Worm (Caenorhabditis elegans) whole organism, L4 larva: Measurements from ENCODE around the gene H03E18.1.

Source experiments
- F10B5.3 ChIP-seq: sonication (generic microtip); optimal IDR thresholded peaks from 2 replicates; lab custom pipeline; 2016; ENCODE audit warnings: mild to moderate bottlenecking, missing genetic modification characterization, missing compliant biosample characterization
- T20F7.1 ChIP-seq: fragments of 200-800 bp; sonication (Bioruptor generic); optimal IDR thresholded peaks from 2 replicates; lab custom pipeline; 2018; ENCODE audit warnings: mild to moderate bottlenecking, missing genetic modification characterization, missing compliant biosample characterization
- Y105C5A.15 ChIP-seq: fragments of 200-800 bp; sonication (Bioruptor generic); IDR thresholded peaks from 2 replicates; pipeline ENCODE4 v1.3.6; 2022; ENCODE audit warnings: missing genetic modification characterization, missing compliant biosample characterization
- Y48G9A.11 ChIP-seq: fragments of 200-800 bp; sonication (Bioruptor generic); IDR thresholded peaks from 2 replicates; pipeline ENCODE4 v1.3.6; 2022; ENCODE audit warnings: missing genetic modification reagents, missing genetic modification characterization, missing compliant biosample characterization
- aha-1 ChIP-seq: fragments of 150-350 bp; peaks from one replicate; lab custom pipeline; 2014; ENCODE audit warnings: missing biosample characterization, missing genetic modification characterization
- aly-2 ChIP-seq: sonication (generic microtip); optimal IDR thresholded peaks from 2 replicates; lab custom pipeline; 2018; ENCODE audit warnings: missing biosample characterization, missing genetic modification characterization
- cey-2 ChIP-seq: sonication (generic microtip); optimal IDR thresholded peaks from 3 replicates; lab custom pipeline; 2017; ENCODE audit warnings: missing genetic modification characterization, mild to moderate bottlenecking, missing compliant biosample characterization, antibody characterized with exemption, borderline replicate concordance; ENCODE audit not compliant: insufficient read depth
- daf-12 ChIP-seq: fragments of 150-350 bp; optimal IDR thresholded peaks from 2 replicates; lab custom pipeline; 2014; ENCODE audit warnings: missing biosample characterization, missing genetic modification reagents, missing genetic modification characterization
- daf-16 ChIP-seq, 3 experiments: sonication (generic microtip); optimal IDR thresholded peaks; 2 replicates each; lab custom pipeline; 2016 to 2017; ENCODE audit warnings: missing genetic modification characterization in 3 of 3, missing genetic modification reagents in 3 of 3, mild to moderate bottlenecking in 2 of 3, missing compliant biosample characterization in 2 of 3, missing biosample characterization in 1 of 3, moderate library complexity in 1 of 3
- daf-19 ChIP-seq: fragments of 200-800 bp; sonication (Bioruptor generic); conservative IDR thresholded peaks from 2 replicates; pipeline ENCODE4 v1.3.6; 2022; ENCODE audit warnings: missing genetic modification characterization, missing compliant biosample characterization
- daf-8 ChIP-seq: fragments of 200-800 bp; sonication (Bioruptor generic); IDR thresholded peaks from 2 replicates; pipeline ENCODE4 v1.3.6; 2022; ENCODE audit warnings: missing genetic modification characterization, missing compliant biosample characterization
- dmd-6 ChIP-seq: fragments of 200-800 bp; sonication (Bioruptor generic); IDR thresholded peaks from 2 replicates; pipeline ENCODE4 v1.3.6; 2022; ENCODE audit warnings: missing genetic modification reagents, missing genetic modification characterization, missing compliant biosample characterization
- dve-1 ChIP-seq: sonication (generic microtip); optimal IDR thresholded peaks from 2 replicates; lab custom pipeline; 2017; ENCODE audit warnings: antibody characterized with exemption, mild to moderate bottlenecking, missing genetic modification characterization, missing compliant biosample characterization; ENCODE audit not compliant: insufficient read depth
- egl-27 ChIP-seq: sonication (generic microtip); optimal IDR thresholded peaks from 3 replicates; lab custom pipeline; 2017; ENCODE audit warnings: missing biosample characterization, missing genetic modification reagents, missing genetic modification characterization
- fkh-10 ChIP-seq: fragments of 150-350 bp; optimal IDR thresholded peaks from 2 replicates; lab custom pipeline; 2014; ENCODE audit warnings: missing biosample characterization, missing genetic modification reagents, missing genetic modification characterization
- gei-8 ChIP-seq: fragments of 200-800 bp; sonication (Bioruptor generic); optimal IDR thresholded peaks from 2 replicates; lab custom pipeline; 2018; ENCODE audit warnings: mild to moderate bottlenecking, missing genetic modification characterization, missing compliant biosample characterization
- hif-1 ChIP-seq, 2 experiments: sonication (generic microtip); optimal IDR thresholded peaks; 2 replicates each; lab custom pipeline; 2016 to 2017; ENCODE audit warnings: missing compliant biosample characterization in 2 of 2, missing genetic modification characterization in 2 of 2, missing genetic modification reagents in 2 of 2, missing genotype in 2 of 2, mild to moderate bottlenecking in 1 of 2
- hlh-11 ChIP-seq: fragments of 200-800 bp; sonication (Bioruptor generic); optimal IDR thresholded peaks from 2 replicates; lab custom pipeline; 2018; ENCODE audit warnings: mild to moderate bottlenecking, missing genetic modification characterization, missing compliant biosample characterization
- hlh-30 ChIP-seq: sonication (generic microtip); optimal IDR thresholded peaks from 2 replicates; lab custom pipeline; 2017; ENCODE audit warnings: antibody characterized with exemption, mild to moderate bottlenecking, missing genetic modification characterization, missing compliant biosample characterization; ENCODE audit not compliant: insufficient read depth
- lin-1 ChIP-seq: fragments of 200-800 bp; sonication (Bioruptor generic); IDR thresholded peaks from 2 replicates; pipeline ENCODE4 v1.3.6; 2022; ENCODE audit warnings: missing genetic modification reagents, missing genetic modification characterization, missing compliant biosample characterization
- lin-29 ChIP-seq: fragments of 200-800 bp; sonication (Bioruptor generic); IDR thresholded peaks from 2 replicates; pipeline ENCODE4 v1.3.6; 2022; ENCODE audit warnings: missing genetic modification reagents, missing genetic modification characterization, missing compliant biosample characterization
- lsy-2 ChIP-seq, 2 experiments: fragments of 150-350 bp in 1 of 2; sonication (generic microtip) in 1 of 2; optimal IDR thresholded peaks; 2 replicates each; lab custom pipeline; 2014 to 2017; ENCODE audit warnings: missing biosample characterization in 2 of 2, missing genetic modification characterization in 2 of 2
- mdl-1 ChIP-seq, 2 experiments: fragments of 150-350 bp in 1 of 2; sonication (generic microtip) in 1 of 2; optimal IDR thresholded peaks; 2 replicates each; lab custom pipeline; 2014 to 2017; ENCODE audit warnings: missing biosample characterization in 2 of 2, missing genetic modification characterization in 2 of 2
- mdt-29 ChIP-seq: fragments of 200-800 bp; sonication (Bioruptor generic); IDR thresholded peaks from 2 replicates; pipeline ENCODE4 v1.3.6; 2022; ENCODE audit warnings: missing genetic modification reagents, missing genetic modification characterization, missing compliant biosample characterization
- mep-1 ChIP-seq: fragments of 150-350 bp; sonication (generic microtip); optimal IDR thresholded peaks from 3 replicates; lab custom pipeline; 2014; ENCODE audit warnings: missing biosample characterization, missing genetic modification characterization
- mes-2 ChIP-seq: sonication (generic microtip); optimal IDR thresholded peaks from 2 replicates; lab custom pipeline; 2016; ENCODE audit warnings: missing genotype, mild to moderate bottlenecking, missing genetic modification characterization, missing compliant biosample characterization; ENCODE audit not compliant: poor library complexity, severe bottlenecking
- mxl-3 ChIP-seq: fragments of 200-800 bp; sonication (Bioruptor generic); optimal IDR thresholded peaks from 2 replicates; lab custom pipeline; 2018; ENCODE audit warnings: mild to moderate bottlenecking, missing genetic modification characterization, missing compliant biosample characterization
- nhr-10 ChIP-seq: fragments of 150-350 bp; optimal IDR thresholded peaks from 2 replicates; lab custom pipeline; 2014; ENCODE audit warnings: missing biosample characterization, missing genetic modification characterization
- nhr-11 ChIP-seq: fragments of 150-350 bp; optimal IDR thresholded peaks from 2 replicates; lab custom pipeline; 2014; ENCODE audit warnings: missing biosample characterization, missing genetic modification characterization
- nhr-111 ChIP-seq: fragments of 200-800 bp; sonication (Bioruptor generic); optimal IDR thresholded peaks from 2 replicates; lab custom pipeline; 2018; ENCODE audit warnings: mild to moderate bottlenecking, missing genetic modification characterization, missing compliant biosample characterization
- nhr-237 ChIP-seq: sonication (generic microtip); optimal IDR thresholded peaks from 2 replicates; lab custom pipeline; 2017; ENCODE audit warnings: missing biosample characterization, missing genetic modification characterization
- pqm-1 ChIP-seq: sonication (generic microtip); optimal IDR thresholded peaks from 2 replicates; lab custom pipeline; 2017; ENCODE audit warnings: missing biosample characterization, missing genetic modification characterization
- sdz-12 ChIP-seq: fragments of 200-800 bp; sonication (Bioruptor generic); optimal IDR thresholded peaks from 2 replicates; lab custom pipeline; 2018; ENCODE audit warnings: mild to moderate bottlenecking, missing genetic modification characterization, missing compliant biosample characterization
- set-16 ChIP-seq: fragments of 200-800 bp; sonication (Bioruptor generic); IDR thresholded peaks from 2 replicates; pipeline ENCODE4 v1.3.6; 2022; ENCODE audit warnings: missing genetic modification reagents, missing genetic modification characterization, missing compliant biosample characterization
- skn-1 ChIP-seq: fragments of 150-350 bp; optimal IDR thresholded peaks from 2 replicates; lab custom pipeline; 2014; ENCODE audit warnings: missing biosample characterization, missing genetic modification characterization
- tra-1 ChIP-seq: fragments of 200-800 bp; sonication (Bioruptor generic); IDR thresholded peaks from 2 replicates; pipeline ENCODE4 v1.3.6; 2022; ENCODE audit warnings: missing genetic modification reagents, missing genetic modification characterization, missing compliant biosample characterization
- unc-130 ChIP-seq: sonication (generic microtip); optimal IDR thresholded peaks from 2 replicates; lab custom pipeline; 2016; ENCODE audit warnings: missing genetic modification reagents, missing genetic modification characterization, missing compliant biosample characterization
- unc-39 ChIP-seq: sonication (generic microtip); optimal IDR thresholded peaks from 2 replicates; lab custom pipeline; 2017; ENCODE audit warnings: missing biosample characterization, missing genetic modification characterization
- unc-62 ChIP-seq, 3 experiments: fragments of 150-350 bp in 1 of 3; sonication (generic microtip); optimal IDR thresholded peaks in 2 of 3; peaks in 1 of 3; 1 replicate in 1 of 3; 2 replicates in 2 of 3; lab custom pipeline; 2014 to 2017; ENCODE audit warnings: missing biosample characterization in 3 of 3, missing genetic modification characterization in 3 of 3, missing genetic modification reagents in 3 of 3, missing genotype in 1 of 3

H03E18.1 gene

DNA sequence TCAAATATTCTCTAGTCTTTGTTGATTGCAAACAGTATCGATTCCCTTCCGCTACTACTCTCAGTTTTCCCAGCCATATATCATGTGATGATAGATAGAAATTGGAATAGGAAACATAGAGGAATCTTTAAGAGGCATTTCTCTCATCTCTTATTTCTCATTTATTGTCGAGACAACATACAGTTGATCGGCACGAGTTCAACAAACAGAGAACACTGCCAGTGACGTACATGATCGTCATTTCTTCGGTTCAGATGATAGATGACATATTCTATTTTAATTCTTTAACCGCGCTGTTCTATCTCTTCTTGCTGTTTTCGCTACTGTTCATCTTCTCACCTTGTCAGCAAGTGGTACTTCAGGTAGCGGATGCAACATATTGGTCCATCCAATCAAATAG is 32.5 kb upstream of the H03E18.1 start (continued):
- TF ChIP-seq aly-2 (tag; lab: Kevin White, UChicago) (no peak), nhr-111 (GFP tag; lab: Kevin White, UChicago) (no peak), nhr-237 (tag; lab: Kevin White, UChicago) (peak; percentile 47), lsy-2 (tag; optimal IDR thresholded peaks at IDR 0.05; lab: Kevin White, UChicago) (peak; percentile 62 to 76), mes-2 (no peak), unc-130 (GFP tag; lab: Kevin White, UChicago) (no peak), tra-1 (GFP tag; lab: Robert Waterston, UW) (peak; percentile 41; the same call in 1 of the 2 replicates), nhr-10 (tag; lab: Kevin White, UChicago) (peak; percentile 95), daf-19 (GFP tag; lab: Robert Waterston, UW) (no peak), mxl-3 (GFP tag; lab: Kevin White, UChicago) (peak; percentile 20), daf-16 (GFP tag; optimal IDR thresholded peaks at IDR 0.05; lab: Kevin White, UChicago) (no peak), daf-16 (tag; optimal IDR thresholded peaks at IDR 0.05; lab: Kevin White, UChicago) (peak; percentile 2)
- TF ChIP-seq, all 104 proteins: peak for 25

DNA sequence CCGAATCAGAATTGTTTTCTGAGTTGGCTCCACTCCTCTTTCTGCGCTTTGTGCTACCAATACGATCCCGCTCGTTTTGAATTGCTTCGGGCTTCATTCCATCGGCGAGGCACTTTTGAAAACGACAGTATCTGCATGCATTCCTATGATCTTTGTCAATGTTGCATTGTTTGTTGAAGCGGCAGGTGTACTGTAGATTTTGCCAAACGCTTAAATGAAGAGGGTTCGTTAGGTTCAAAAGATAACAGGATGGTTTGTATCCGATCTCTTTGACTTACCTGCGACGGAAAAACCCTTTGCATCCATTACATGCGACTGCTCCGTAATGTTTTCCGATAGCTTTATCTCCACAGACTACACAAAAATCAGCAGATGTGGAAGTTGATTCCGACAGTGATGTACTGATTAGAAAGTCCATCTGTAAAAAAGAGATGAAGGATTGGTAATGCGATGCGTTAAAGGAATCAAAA is 31.9 kb upstream of the H03E18.1 start, which contains the start of gene nhr-14:
Gene nhr-14 (minus strand): TSS at position 420 of the 470 bp plus-strand sequence.
- no peak for TF ChIP-seq unc-130 (GFP tag; lab: Kevin White, UChicago)
- peak; percentile 74 for TF ChIP-seq aha-1 (tag; lab: Kevin White, UChicago)
- TF ChIP-seq lin-1 (GFP tag; lab: Robert Waterston, UW) = no peak
- peak in 1 of 2 experiments; percentile 82 for TF ChIP-seq unc-62 (GFP tag; optimal IDR thresholded peaks at IDR 0.05 in 1 of 2; lab: Kevin White, UChicago)
- no peak for TF ChIP-seq unc-62 (tag; optimal IDR thresholded peaks at IDR 0.05; lab: Kevin White, UChicago)

DNA sequence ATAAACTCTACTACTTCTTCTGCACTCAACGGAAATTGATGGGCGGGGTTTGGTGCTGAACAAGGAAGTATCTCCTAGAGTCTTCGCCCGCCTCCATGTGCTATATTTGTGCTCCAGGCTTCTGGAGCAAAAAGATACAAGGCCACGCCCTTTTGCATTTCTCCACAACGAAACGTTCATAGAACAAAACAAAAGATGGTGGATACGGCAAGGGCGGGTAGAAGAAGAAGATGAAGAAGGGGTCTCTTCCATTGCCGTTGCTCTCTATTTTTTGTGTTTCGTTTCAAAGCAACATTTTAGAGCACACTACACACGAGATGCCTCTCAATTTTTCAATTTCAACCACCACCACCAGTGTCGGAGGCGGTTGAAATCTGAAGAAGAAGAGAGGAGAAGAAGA is 31.4 kb upstream of the H03E18.1 start:
- TF ChIP-seq fkh-10 (GFP tag; lab: Kevin White, UChicago) = peak; percentile 61
- TF ChIP-seq gei-8 (GFP tag; lab: Kevin White, UChicago) = peak; percentile 31
- peak; percentile 77 for TF ChIP-seq aha-1 (tag; lab: Kevin White, UChicago)
- 0 out of 2 replicates have a peak, but pooled peaks have one; percentile 6 for TF ChIP-seq dmd-6 (GFP tag; lab: Robert Waterston, UW)
- peak; percentile 7 for TF ChIP-seq hlh-30 (tag; lab: Kevin White, UChicago)
- peak in 1 of 2 experiments; percentile 10 for TF ChIP-seq lsy-2 (tag; optimal IDR thresholded peaks at IDR 0.05; lab: Kevin White, UChicago)
- no peak for TF ChIP-seq nhr-11 (tag; lab: Kevin White, UChicago)
- no peak for TF ChIP-seq hlh-11 (tag; lab: Kevin White, UChicago)
- no peak for TF ChIP-seq Y105C5A.15 (GFP tag; lab: Robert Waterston, UW)
- peak; percentile 11 for TF ChIP-seq mes-2
- TF ChIP-seq daf-8 (GFP tag; lab: Robert Waterston, UW) = no peak
- TF ChIP-seq mdl-1 (tag; optimal IDR thresholded peaks at IDR 0.05; lab: Kevin White, UChicago) = peak in 1 of 2 experiments; percentile 46
- no peak for TF ChIP-seq Y48G9A.11
- TF ChIP-seq mep-1 (tag; lab: Kevin White, UChicago) = peak; percentile 12
- TF ChIP-seq tra-1 (GFP tag; lab: Robert Waterston, UW) = 0 out of 2 replicates have a peak, but pooled peaks have one; percentile 27
- TF ChIP-seq, all 104 proteins: peak for 10

DNA sequence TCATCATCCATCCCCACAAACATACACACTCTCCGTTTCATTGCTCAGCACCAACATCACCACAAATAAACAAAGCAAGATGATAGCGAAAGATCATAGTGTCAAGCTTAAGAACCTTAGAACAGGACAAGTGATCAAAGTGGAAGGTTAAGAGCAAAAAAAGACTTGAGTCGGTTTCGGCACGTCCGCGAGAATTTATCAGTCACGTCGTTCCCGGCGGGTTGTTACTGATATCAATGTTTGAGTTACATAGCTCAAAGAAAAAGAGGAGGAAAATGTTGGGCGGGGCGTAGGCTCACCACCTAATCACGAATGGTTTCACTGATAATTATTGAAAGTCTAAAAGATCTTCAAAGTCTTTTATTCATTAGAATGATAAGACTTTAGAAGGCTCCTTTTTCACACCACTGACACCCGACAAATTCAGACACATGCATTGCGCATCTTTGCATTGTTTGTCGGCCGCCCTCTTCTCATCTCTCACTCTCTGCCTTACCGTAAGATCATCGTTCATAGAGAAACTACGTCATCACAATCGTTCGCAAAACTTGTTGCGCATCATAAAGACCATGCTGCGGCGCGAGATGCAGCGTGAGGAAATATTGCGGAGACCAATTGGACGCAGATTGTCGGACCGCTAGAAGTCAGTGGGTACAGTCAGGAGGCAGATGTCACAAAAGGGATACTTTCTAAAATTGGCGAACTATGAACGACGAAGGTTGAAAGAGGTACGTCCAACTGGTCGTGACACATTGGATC is 30.4 kb upstream of the H03E18.1 start:
- TF ChIP-seq F10B5.3 (no peak), unc-39 (no peak), hif-1 (tag; optimal IDR thresholded peaks at IDR 0.05; lab: Kevin White, UChicago) (peak in 1 of 2 experiments; percentile 63), egl-27 (tag; lab: Kevin White, UChicago) (no peak), Y48G9A.11 (no peak), mes-2 (peak; percentile 10), skn-1 (tag; lab: Kevin White, UChicago) (no peak), dve-1 (tag; lab: Kevin White, UChicago) (peak; percentile 33), lin-29 (no peak), lin-1 (GFP tag; lab: Robert Waterston, UW) (no peak), daf-8 (GFP tag; lab: Robert Waterston, UW) (no peak), mdt-29 (GFP tag; lab: Robert Waterston, UW) (0 out of 2 replicates have a peak, but pooled peaks have one; percentile 38), T20F7.1 (GFP tag; lab: Kevin White, UChicago) (no peak), daf-12 (tag; lab: Kevin White, UChicago) (no peak), aly-2 (tag; lab: Kevin White, UChicago) (no peak), set-16 (peak; percentile 15; the same call in 1 of the 2 replicates), gei-8 (GFP tag; lab: Kevin White, UChicago) (no peak), cey-2 (tag; lab: Kevin White, UChicago) (no peak), pqm-1 (tag; lab: Kevin White, UChicago) (peak; percentile 49), sdz-12 (GFP tag; lab: Kevin White, UChicago) (no peak), nhr-237 (tag; lab: Kevin White, UChicago) (no peak), unc-62 (GFP tag; optimal IDR thresholded peaks at IDR 0.05 in 1 of 2; lab: Kevin White, UChicago) (peak in 1 of 2 experiments; percentile 100), unc-62 (tag; optimal IDR thresholded peaks at IDR 0.05; lab: Kevin White, UChicago) (no peak)
